Worm (Caenorhabditis elegans): ENCODE measurements around the gene C14A4.7.

- no peak for TF ChIP-seq zip-5 (tag; optimal IDR thresholded peaks at IDR 0.05)
- no peak for TF ChIP-seq syd-9 (tag; optimal IDR thresholded peaks at IDR 0.05)
- TF ChIP-seq nhr-11 (tag; optimal IDR thresholded peaks at IDR 0.05): no peak
- no peak for TF ChIP-seq unc-3 (GFP tag; conservative IDR thresholded peaks at IDR 0.05)
- no peak for TF ChIP-seq unc-3 (tag; optimal IDR thresholded peaks at IDR 0.05)
- TF ChIP-seq C38D4.7 (GFP tag; optimal IDR thresholded peaks at IDR 0.05): no peak
- no peak for TF ChIP-seq tbx-2 (tag; optimal IDR thresholded peaks at IDR 0.05)
- no peak for TF ChIP-seq pax-1 (tag; optimal IDR thresholded peaks at IDR 0.05)
- no peak for TF ChIP-seq sox-4 (tag; optimal IDR thresholded peaks at IDR 0.05)
- no peak for TF ChIP-seq sdc-2 (tag; optimal IDR thresholded peaks at IDR 0.05)
- TF ChIP-seq pha-4 (tag; optimal IDR thresholded peaks at IDR 0.05): no peak
- no peak for TF ChIP-seq ets-4 (tag; optimal IDR thresholded peaks at IDR 0.05)
- TF ChIP-seq ceh-9 (tag; optimal IDR thresholded peaks at IDR 0.05): no peak
- no peak for TF ChIP-seq hlh-30 (tag; optimal IDR thresholded peaks at IDR 0.05; ENCODE audit: insufficient read depth)
- TF ChIP-seq F13H6.1 (tag; optimal IDR thresholded peaks at IDR 0.05): no peak
Measured at ce11 chrII:10627086-10627485, 30.7 kb upstream of the C14A4.7 start.

Measured in whole organism, late embryonic.